Worm (Caenorhabditis elegans) whole organism, dauer: ENCODE measurements around the gene F49H12.7.

Source experiments
- unc-62 ChIP-seq: sonication (generic microtip); optimal IDR thresholded peaks from 2 replicates; lab custom pipeline; 2017; ENCODE audit warnings: missing biosample characterization, missing genetic modification reagents, missing genetic modification characterization

Gene F49H12.7

DNA sequence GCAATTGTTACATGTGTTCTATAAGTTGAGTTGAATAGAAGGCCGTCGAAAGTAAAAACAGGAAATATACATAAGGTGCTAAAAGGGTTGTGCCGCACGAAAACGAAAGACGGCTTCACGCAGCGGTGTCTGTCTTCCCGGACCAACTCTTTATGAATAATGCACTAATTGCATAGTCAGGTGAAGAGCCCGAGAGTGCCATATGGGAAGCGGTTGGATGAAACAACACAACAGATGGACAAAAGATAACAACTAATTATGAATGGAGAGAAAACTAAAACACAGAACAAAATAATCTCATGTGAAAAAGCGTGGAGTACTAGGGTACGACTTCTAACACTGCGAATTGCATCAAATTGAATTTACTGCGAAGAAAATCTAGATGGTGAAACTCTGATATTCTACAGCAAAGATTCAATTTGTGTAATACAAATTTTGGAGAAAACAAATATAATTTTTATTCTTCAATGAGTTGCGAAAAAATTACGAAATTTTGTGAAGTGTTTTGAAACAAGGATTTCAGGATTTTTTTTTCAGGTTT, 15.9 kb upstream of the F49H12.7 start:
- no peak for TF ChIP-seq unc-62 (GFP tag; lab: Kevin White, UChicago)

- no peak for TF ChIP-seq unc-62 (GFP tag; lab: Kevin White, UChicago)
Measured at ce11 chrX:2050212-2050611, 14.6 kb upstream of the F49H12.7 start.

- no peak for TF ChIP-seq unc-62 (GFP tag; lab: Kevin White, UChicago)
Measured at ce11 chrX:2051602-2052001, 13.2 kb upstream of the F49H12.7 start, which contains the start of gene Y102A11A.1. Y102A11A.1 (plus strand) TSS chrX:2051824.

ce11 chrX:2068294-2068693, 3.5 kb downstream of the F49H12.7 start:
- TF ChIP-seq unc-62 (GFP tag; lab: Kevin White, UChicago), result no peak

DNA sequence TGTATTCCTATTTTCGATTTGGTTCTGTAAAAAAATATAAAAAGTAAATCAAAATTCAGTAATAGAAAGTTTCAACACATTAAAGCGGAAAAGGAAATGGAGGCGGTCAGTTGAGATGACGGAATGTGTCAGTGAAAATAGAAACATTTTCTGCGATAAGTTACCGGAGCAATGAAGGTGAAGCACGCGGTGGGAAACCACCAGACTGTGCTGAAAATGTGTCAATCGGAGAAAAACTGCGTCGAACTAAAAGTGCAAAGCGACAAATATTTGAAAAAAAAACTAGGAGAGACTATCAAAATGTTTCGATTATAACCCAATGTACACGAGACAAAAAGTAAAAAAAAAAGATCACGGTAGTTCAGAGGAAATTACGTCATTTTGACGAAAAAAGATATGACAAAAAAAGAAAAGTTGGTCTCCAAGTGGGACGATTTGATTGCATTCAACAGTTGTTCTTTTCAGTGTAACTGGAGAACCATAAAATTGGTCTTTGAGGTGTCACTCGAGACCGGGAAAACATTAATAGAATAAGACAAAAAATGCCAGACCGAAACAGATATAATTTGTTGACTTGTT, 5.7 kb downstream of the F49H12.7 start, which contains the start of gene acl-4:
TSS of gene acl-4 (minus strand) at position 27 of the 579 bp plus-strand sequence.
- no peak for TF ChIP-seq unc-62 (GFP tag; lab: Kevin White, UChicago)

DNA sequence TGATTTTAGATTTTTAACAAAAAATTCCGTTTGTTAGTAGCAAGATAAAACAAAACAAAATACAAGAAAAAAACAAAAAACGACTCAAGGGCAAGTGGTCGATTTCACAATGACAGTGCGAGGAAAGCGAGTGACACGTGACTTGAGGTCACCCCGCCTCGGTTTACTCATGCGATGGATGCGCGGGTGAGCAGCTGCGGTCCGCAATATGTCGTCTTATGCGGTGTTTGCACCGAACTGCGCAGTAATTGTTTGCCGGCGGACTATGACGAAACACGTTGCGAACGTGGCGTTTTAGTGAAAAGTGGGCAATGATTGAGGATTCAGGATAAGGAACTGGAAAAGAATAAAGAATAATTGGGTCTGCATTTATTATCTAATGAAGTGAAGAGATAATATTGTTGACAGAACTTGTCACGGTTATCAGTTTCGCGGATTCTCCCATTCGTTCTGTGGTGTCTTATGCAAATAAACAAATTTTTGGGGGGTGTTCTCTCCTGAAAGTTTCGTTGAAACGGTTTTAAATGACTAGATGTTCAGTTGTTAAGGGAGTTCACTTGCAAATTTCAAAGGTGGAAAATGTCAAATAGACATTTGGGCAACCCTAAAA, 6.7 kb downstream of the F49H12.7 start:
- TF ChIP-seq unc-62 (GFP tag; lab: Kevin White, UChicago), result no peak

DNA sequence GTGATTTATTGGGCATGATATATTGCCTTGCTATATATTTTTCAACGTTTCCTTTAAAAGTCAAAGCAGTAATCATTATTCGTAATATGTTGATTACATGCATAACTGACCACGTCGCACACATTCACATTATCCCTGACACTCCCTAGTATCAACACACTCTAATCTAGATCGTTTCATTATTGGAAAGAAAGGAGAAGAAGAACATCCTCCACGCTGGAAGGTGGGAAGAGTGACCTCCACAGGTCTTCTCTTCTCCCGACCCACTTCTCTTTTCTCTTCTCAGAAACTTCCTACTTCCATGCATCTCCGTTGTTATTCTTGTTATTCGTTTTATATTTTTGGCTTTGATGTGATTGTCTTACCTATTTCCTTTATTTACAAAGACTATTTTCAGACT, 9.2 kb downstream of the F49H12.7 start, which contains the start of gene txdc-12.2:
TSS of gene txdc-12.2 (plus strand) at position 396 of the 400 bp plus-strand sequence.
- no peak for TF ChIP-seq unc-62 (GFP tag; lab: Kevin White, UChicago)

DNA sequence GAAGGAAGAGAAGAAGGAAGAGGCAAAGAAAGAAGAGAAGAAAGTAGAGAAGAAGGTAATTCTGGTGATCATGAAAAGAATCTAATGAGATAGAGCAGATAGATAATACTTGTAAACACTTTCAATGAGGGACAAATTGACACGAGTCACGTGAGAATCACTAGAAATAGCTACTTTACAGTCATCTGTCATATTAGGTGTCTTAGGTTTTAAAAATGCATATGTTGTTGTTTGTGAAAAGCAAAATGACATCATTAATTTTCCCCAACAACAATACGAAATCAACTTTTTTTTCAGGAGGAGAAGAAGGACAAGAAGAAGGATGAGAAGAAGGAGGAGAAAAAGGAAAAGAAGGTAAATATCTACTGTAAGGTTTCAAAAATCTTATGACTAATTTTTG, 10.3 kb downstream of the F49H12.7 start:
- TF ChIP-seq unc-62 (GFP tag; lab: Kevin White, UChicago), result no peak

- no peak for TF ChIP-seq unc-62 (GFP tag; lab: Kevin White, UChicago)
Measured at ce11 chrX:2078822-2079221, 14.0 kb downstream of the F49H12.7 start.

ce11 chrX:2079536-2079935, 14.7 kb downstream of the F49H12.7 start, which contains the start of gene F49H12.4:
F49H12.4 (plus strand) TSS chrX:2079836.
- no peak for TF ChIP-seq unc-62 (GFP tag; lab: Kevin White, UChicago)

- no peak for TF ChIP-seq unc-62 (GFP tag; lab: Kevin White, UChicago)
Measured at ce11 chrX:2084019-2084418, 19.2 kb downstream of the F49H12.7 start, which contains the start of gene F49H12.3. F49H12.3 (plus strand) TSS chrX:2084375.

DNA sequence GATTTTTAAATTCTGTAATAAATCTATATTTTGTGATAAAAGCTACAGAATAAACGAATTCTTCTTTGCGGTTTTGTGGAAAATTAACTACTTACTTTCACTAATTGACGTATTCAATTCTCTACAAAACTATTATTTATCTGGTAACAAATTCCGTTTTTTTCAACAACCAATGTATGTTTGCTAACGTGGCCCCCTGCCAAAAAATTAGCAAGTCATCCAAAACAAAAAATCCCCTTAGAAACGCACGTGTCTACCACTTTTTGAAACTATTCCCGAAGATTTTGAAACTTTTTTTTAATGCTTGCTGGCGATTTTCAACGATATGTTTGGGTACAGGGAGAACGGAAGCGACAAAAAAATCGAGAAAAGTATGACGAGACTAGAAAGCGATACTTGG, 20.2 kb downstream of the F49H12.7 start, which contains the start of gene F49H12.2:
TSS of gene F49H12.2 (plus strand) at position 301 of the 400 bp plus-strand sequence.
- TF ChIP-seq unc-62 (GFP tag; lab: Kevin White, UChicago), result no peak

- TF ChIP-seq unc-62 (GFP tag; lab: Kevin White, UChicago), result no peak
Measured at ce11 chrX:2085494-2085893, 20.7 kb downstream of the F49H12.7 start.

DNA sequence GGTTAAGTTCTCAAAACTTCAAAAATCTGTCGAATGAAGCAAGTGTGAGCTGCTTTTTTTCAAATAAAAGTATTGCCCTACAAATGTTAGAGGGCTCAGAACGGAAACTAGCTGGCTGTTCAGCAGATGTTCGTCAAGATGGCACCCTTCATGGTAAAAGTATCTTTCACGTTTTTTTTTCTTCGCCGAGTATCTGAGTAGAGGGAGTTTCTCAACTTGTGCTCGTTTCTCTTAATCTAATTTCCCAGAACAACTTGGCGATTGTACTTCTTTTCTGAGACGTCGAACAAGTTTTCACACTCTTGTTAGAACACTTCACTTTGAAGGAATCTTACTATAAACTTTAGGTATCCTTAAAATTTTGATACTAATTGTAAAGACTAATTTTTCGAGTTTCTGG, 22.9 kb downstream of the F49H12.7 start:
- TF ChIP-seq unc-62 (GFP tag; lab: Kevin White, UChicago), result no peak

DNA sequence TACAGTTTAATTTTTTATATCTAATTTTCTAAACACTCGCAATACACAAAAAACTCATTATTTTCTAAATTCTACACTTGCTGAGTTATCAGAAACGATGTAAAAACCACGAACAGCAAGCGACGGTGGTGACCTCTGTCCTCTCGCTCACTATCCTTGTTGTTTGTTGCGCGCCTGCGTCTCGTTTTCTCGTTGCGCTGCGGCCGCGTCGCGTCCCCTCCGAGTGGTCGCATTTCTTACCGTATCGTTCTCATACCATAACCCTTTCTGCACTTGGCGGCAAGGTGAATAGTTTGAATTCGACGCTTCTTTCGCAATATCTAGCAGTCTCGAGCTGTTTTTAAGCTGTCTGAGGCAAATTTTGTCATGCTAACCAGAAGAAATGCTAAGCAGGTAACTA, 24.6 kb downstream of the F49H12.7 start, which contains the start of gene lsy-2:
TSS of gene lsy-2 (plus strand) at position 271 of the 400 bp plus-strand sequence.
- TF ChIP-seq unc-62 (GFP tag; lab: Kevin White, UChicago), result no peak

DNA sequence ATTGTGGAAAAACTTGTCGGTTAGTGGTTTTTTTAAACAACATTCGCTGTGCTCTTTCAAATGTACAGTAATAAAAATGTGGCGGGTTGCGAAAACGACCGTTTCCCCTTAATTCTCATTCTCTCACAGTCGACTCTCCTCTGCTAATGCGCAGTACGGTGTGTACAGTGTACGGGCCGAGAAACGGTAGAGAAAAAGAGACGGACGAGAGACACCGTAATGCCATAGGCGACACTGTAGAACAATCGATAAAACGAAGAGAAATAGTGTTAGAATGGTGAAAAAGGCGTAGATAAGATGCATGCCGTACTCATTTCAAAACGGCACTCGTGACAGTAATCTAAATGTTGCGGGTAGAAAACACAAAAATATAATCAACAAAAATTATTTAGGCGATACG, 25.7 kb downstream of the F49H12.7 start:
- TF ChIP-seq unc-62 (GFP tag; lab: Kevin White, UChicago), result no peak
